Fruit fly (Drosophila melanogaster): Measurements from ENCODE around the gene Trx2.

The Trx2 gene

DNA sequence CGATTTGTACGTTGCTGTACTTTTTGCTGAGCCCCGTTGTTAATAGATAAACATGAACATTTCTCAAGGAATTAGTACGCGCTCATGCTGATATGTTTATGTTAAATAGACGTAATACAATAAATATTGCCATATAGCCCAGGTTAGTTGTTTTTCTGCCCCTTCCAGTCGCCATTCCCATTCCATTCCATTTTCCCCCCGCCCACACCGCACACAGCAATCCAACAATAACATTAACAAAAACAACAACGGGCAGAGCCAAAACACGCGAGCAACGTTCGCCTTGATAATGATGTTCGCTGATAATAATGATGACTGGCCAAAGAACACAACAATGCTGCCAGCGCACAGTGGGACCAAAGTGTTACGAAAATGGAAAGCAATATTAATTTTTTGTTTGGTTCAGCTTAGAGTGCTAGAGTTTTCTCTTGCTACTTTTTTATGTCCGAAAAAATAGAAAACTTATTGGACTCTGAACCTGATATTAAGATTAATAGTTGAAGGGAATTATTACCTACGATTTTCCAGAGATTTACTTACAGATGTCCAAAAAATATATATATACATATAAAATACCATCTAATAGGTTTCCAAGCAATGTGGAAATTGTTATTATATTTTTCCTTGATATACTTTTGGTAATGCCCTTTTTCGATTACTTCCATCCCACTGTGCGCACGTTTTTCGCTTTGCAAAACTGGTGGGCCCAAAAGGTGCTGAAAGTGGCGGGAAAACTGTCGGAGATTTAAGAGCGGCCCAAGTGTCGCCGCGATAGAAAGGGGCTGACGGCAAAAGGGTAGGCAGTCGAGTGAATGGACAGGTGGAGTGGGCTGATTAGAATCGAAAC, 43.2 kb upstream of the Trx2 start (continued):
- TF ChIP-seq aop (GFP tag; IDR thresholded peaks at IDR 0.05) (no peak), CHES-1-like (GFP tag; optimal IDR thresholded peaks at IDR 0.05) (peak; percentile 86), insv (GFP tag; optimal IDR thresholded peaks at IDR 0.05) (peak in 1 of 2 experiments; percentile 74), H2.0 (GFP tag; IDR thresholded peaks at IDR 0.05) (peak; percentile 73), gcm2 (GFP tag; optimal IDR thresholded peaks at IDR 0.05) (peak; percentile 97), CG10654 (GFP tag; optimal IDR thresholded peaks at IDR 0.05) (peak; percentile 90), HHEX (GFP tag; optimal IDR thresholded peaks at IDR 0.05) (peak; percentile 97), Ets97D (GFP tag; optimal IDR thresholded peaks at IDR 0.05) (peak; percentile 76), Bdp1 (GFP tag; optimal IDR thresholded peaks at IDR 0.05) (peak; percentile 78), p53 (GFP tag; optimal IDR thresholded peaks at IDR 0.05) (peak; percentile 39), CG4820 (GFP tag; optimal IDR thresholded peaks at IDR 0.05) (peak; percentile 94), cad (GFP tag; optimal IDR thresholded peaks at IDR 0.05) (no peak), Atf3 (GFP tag; optimal IDR thresholded peaks at IDR 0.05) (peak; percentile 1), CG3065 (GFP tag; optimal IDR thresholded peaks at IDR 0.05) (peak; percentile 78), CG8089 (GFP tag; optimal IDR thresholded peaks at IDR 0.05) (peak; percentile 74), br (optimal IDR thresholded peaks at IDR 0.05) (no peak), stc (GFP tag; IDR thresholded peaks at IDR 0.05) (peak; percentile 90), CG3407 (GFP tag; optimal IDR thresholded peaks at IDR 0.05) (peak; percentile 88), CG34376 (GFP tag; optimal IDR thresholded peaks at IDR 0.05) (peak; percentile 96), sob (GFP tag; IDR thresholded peaks at IDR 0.05) (peak; percentile 90), ken (GFP tag; IDR thresholded peaks at IDR 0.05) (peak; percentile 71; the same call in 2 of the 3 replicates), otp (GFP tag; IDR thresholded peaks at IDR 0.05) (peak; percentile 52; the same call in 1 of the 3 replicates), Ada2b (GFP tag; IDR thresholded peaks at IDR 0.05) (peak; percentile 87), gsb-n (tag; optimal IDR thresholded peaks at IDR 0.05) (peak; percentile 89), CG13894 (tag; optimal IDR thresholded peaks at IDR 0.05) (peak; percentile 94), CG9797 (GFP tag; optimal IDR thresholded peaks at IDR 0.05) (no peak), az2 (GFP tag; optimal IDR thresholded peaks at IDR 0.05) (peak; percentile 95), CG15601 (tag; optimal IDR thresholded peaks at IDR 0.05) (peak; percentile 89), zfh1 (GFP tag; IDR thresholded peaks at IDR 0.05) (peak; percentile 89), CG6683 (GFP tag; optimal IDR thresholded peaks at IDR 0.05) (peak; percentile 92), CTCF (GFP tag; optimal IDR thresholded peaks at IDR 0.05) (peak; percentile 65), crc (GFP tag; optimal IDR thresholded peaks at IDR 0.05) (peak; percentile 58), eyg (GFP tag; optimal IDR thresholded peaks at IDR 0.05) (peak; percentile 67), lola (GFP tag; optimal IDR thresholded peaks at IDR 0.05) (peak in 1 of 3 experiments; percentile 95), bigmax (GFP tag; optimal IDR thresholded peaks at IDR 0.05) (no peak), trh (GFP tag; optimal IDR thresholded peaks at IDR 0.05) (peak; percentile 87), C15 (GFP tag; IDR thresholded peaks at IDR 0.05) (peak; percentile 71; the same call in 2 of the 3 replicates), CG1792 (GFP tag; optimal IDR thresholded peaks at IDR 0.05) (peak; percentile 59), Gsc (GFP tag; IDR thresholded peaks at IDR 0.05) (peak; percentile 66), CG12104 (GFP tag; optimal IDR thresholded peaks at IDR 0.05) (peak; percentile 97), Mes4 (GFP tag; optimal IDR thresholded peaks at IDR 0.05) (peak; percentile 77), MESR4 (GFP tag; optimal IDR thresholded peaks at IDR 0.05) (peak; percentile 18), lilli (GFP tag; optimal IDR thresholded peaks at IDR 0.05) (peak; percentile 95), CG5245 (GFP tag; optimal IDR thresholded peaks at IDR 0.05) (peak; percentile 92), CG17802 (tag; optimal IDR thresholded peaks at IDR 0.05) (peak; percentile 62), fru (optimal IDR thresholded peaks at IDR 0.05) (no peak), CG7928 (GFP tag; optimal IDR thresholded peaks at IDR 0.05) (peak; percentile 77), CG12299 (tag; optimal IDR thresholded peaks at IDR 0.05) (peak; percentile 95), Gug (GFP tag; IDR thresholded peaks at IDR 0.05) (peak; percentile 77; the same call in 3 of the 4 replicates), kah (GFP tag; optimal IDR thresholded peaks at IDR 0.05) (peak; percentile 90), sisA (GFP tag; IDR thresholded peaks at IDR 0.05) (peak; percentile 83)
